Fruit fly (Drosophila melanogaster) whole organism, wandering third instar larva: ENCODE measurements around the gene CG42780.

ENCODE experiments used
- Abd-B ChIP-seq: fragments of >200 bp; optimal IDR thresholded peaks from 2 replicates; lab custom pipeline; 2017; ENCODE audit warnings: missing biosample characterization, missing genetic modification characterization
- CG32264 ChIP-seq: fragments of 200-800 bp; sonication (Bioruptor generic); optimal IDR thresholded peaks from 2 replicates; lab custom pipeline; 2016; ENCODE audit warnings: missing biosample characterization, missing genetic modification characterization
- CG9705 ChIP-seq: fragments of 200-800 bp; sonication (Bioruptor generic); optimal IDR thresholded peaks from 2 replicates; lab custom pipeline; 2018; ENCODE audit warnings: missing biosample characterization, mild to moderate bottlenecking, missing genetic modification characterization
- Dfd ChIP-seq: fragments of >200 bp; optimal IDR thresholded peaks from 2 replicates; lab custom pipeline; 2017; ENCODE audit warnings: missing biosample characterization, missing genetic modification characterization
- Dif ChIP-seq: fragments of 200-275, 200-300 bp; sonication (Bioruptor generic); optimal IDR thresholded peaks from 2 replicates; lab custom pipeline; 2018; ENCODE audit warnings: missing biosample characterization, missing genetic modification characterization; ENCODE audit not compliant: partially characterized antibody
- GATAd ChIP-seq: sonication (Bioruptor generic); optimal IDR thresholded peaks from 2 replicates; lab custom pipeline; 2016; ENCODE audit warnings: missing biosample characterization, missing genetic modification characterization
- HLH106 ChIP-seq: fragments of 200-800 bp; optimal IDR thresholded peaks from 3 replicates; lab custom pipeline; 2019; ENCODE audit warnings: missing biosample characterization, mild to moderate bottlenecking, missing genetic modification characterization, moderate library complexity
- Hr78 ChIP-seq: fragments of >200 bp; optimal IDR thresholded peaks from 2 replicates; lab custom pipeline; 2017; ENCODE audit warnings: missing biosample characterization, missing genetic modification characterization
- Hr83 ChIP-seq: fragments of 200-300 bp; sonication (Bioruptor generic); optimal IDR thresholded peaks from 2 replicates; lab custom pipeline; 2016; ENCODE audit warnings: missing biosample characterization, mild to moderate bottlenecking, missing genetic modification characterization, moderate library complexity; ENCODE audit not compliant: poor library complexity, severe bottlenecking
- Jra ChIP-seq: sonication (Bioruptor generic); optimal IDR thresholded peaks from 2 replicates; lab custom pipeline; 2016; ENCODE audit warnings: missing biosample characterization, missing genetic modification characterization
- Myc ChIP-seq: fragments of >200 bp; optimal IDR thresholded peaks from 2 replicates; lab custom pipeline; 2017
- N ChIP-seq: fragments of >200 bp; optimal IDR thresholded peaks from 2 replicates; lab custom pipeline; 2018; ENCODE audit warnings: missing biosample characterization, missing external identifiers, missing genetic modification characterization
- Rel ChIP-seq, 2 experiments: fragments of 200-800 bp; sonication (Bioruptor generic) in 1 of 2; optimal IDR thresholded peaks; 2 replicates in 1 of 2; 3 replicates in 1 of 2; lab custom pipeline; 2016 to 2019; ENCODE audit warnings: mild to moderate bottlenecking in 2 of 2, missing biosample characterization in 2 of 2, missing genetic modification characterization in 2 of 2, moderate library complexity in 1 of 2
- Sp1 ChIP-seq: fragments of 200-800 bp; sonication (Bioruptor generic); optimal IDR thresholded peaks from 3 replicates; lab custom pipeline; 2019; ENCODE audit warnings: missing biosample characterization, mild to moderate bottlenecking, missing genetic modification characterization, moderate library complexity
- Vsx2 ChIP-seq: fragments of 200-300, 225-300 bp; sonication (Bioruptor generic); optimal IDR thresholded peaks from 2 replicates; lab custom pipeline; 2018; ENCODE audit warnings: missing biosample characterization, missing genetic modification characterization; ENCODE audit not compliant: partially characterized antibody
- brk ChIP-seq: fragments of 200-800 bp; sonication (Bioruptor generic); optimal IDR thresholded peaks from 2 replicates; lab custom pipeline; 2016; ENCODE audit warnings: missing biosample characterization, mild to moderate bottlenecking, missing genetic modification characterization
- dl ChIP-seq, 2 experiments: fragments of 175-275, 200-275 bp in 1 of 2; fragments of 200-275 bp in 1 of 2; sonication (Bioruptor generic); optimal IDR thresholded peaks; lab custom pipeline; 2018; ENCODE audit warnings: mild to moderate bottlenecking in 2 of 2, missing biosample characterization in 2 of 2, missing genetic modification characterization in 2 of 2, moderate library complexity in 2 of 2; ENCODE audit not compliant: partially characterized antibody in 2 of 2, insufficient read depth in 1 of 2
- ey ChIP-seq: fragments of 200-800 bp; sonication (Bioruptor generic); optimal IDR thresholded peaks from 2 replicates; lab custom pipeline; 2016; ENCODE audit warnings: missing biosample characterization, missing genetic modification characterization
- foxo ChIP-seq, 2 experiments: fragments of 200-800 bp; sonication (Bioruptor generic); optimal IDR thresholded peaks; 2 replicates in 1 of 2; 3 replicates in 1 of 2; lab custom pipeline; 2016 to 2017; ENCODE audit warnings: missing biosample characterization in 2 of 2, missing genetic modification characterization in 2 of 2
- fru ChIP-seq: fragments of 200-800 bp; sonication (Bioruptor generic); optimal IDR thresholded peaks from 3 replicates; lab custom pipeline; 2016; ENCODE audit warnings: missing biosample characterization, mild to moderate bottlenecking, missing genetic modification characterization
- h ChIP-seq: fragments of 200-800 bp; sonication (Bioruptor generic); optimal IDR thresholded peaks from 3 replicates; lab custom pipeline; 2016; ENCODE audit warnings: missing biosample characterization, mild to moderate bottlenecking, missing genetic modification characterization
- jim ChIP-seq: fragments of 175-275, 200-325 bp; sonication (Bioruptor generic); optimal IDR thresholded peaks from 2 replicates; lab custom pipeline; 2016; ENCODE audit warnings: missing biosample characterization, mild to moderate bottlenecking, missing genetic modification characterization
- lola ChIP-seq: fragments of >200 bp; optimal IDR thresholded peaks from 2 replicates; lab custom pipeline; 2017; ENCODE audit warnings: missing biosample characterization, missing genetic modification characterization
- pan ChIP-seq: fragments of >200 bp; optimal IDR thresholded peaks from 2 replicates; lab custom pipeline; 2017
- psq ChIP-seq: fragments of 200-800 bp; sonication (Bioruptor generic); optimal IDR thresholded peaks from 3 replicates; lab custom pipeline; 2017; ENCODE audit warnings: missing biosample characterization, mild to moderate bottlenecking, missing genetic modification characterization, moderate library complexity
- rgr ChIP-seq: fragments of 200-800 bp; sonication (Bioruptor generic); optimal IDR thresholded peaks from 3 replicates; lab custom pipeline; 2016; ENCODE audit warnings: missing biosample characterization, mild to moderate bottlenecking, missing genetic modification characterization
- sage ChIP-seq: fragments of 200-800 bp; sonication (Bioruptor generic); optimal IDR thresholded peaks from 2 replicates; lab custom pipeline; 2016; ENCODE audit warnings: missing biosample characterization, mild to moderate bottlenecking, missing genetic modification characterization
- sv ChIP-seq: fragments of 200-800 bp; sonication (Bioruptor generic); optimal IDR thresholded peaks from 3 replicates; lab custom pipeline; 2016; ENCODE audit warnings: missing biosample characterization, missing genetic modification characterization
- tai ChIP-seq: sonication (Bioruptor generic); optimal IDR thresholded peaks from 2 replicates; lab custom pipeline; 2016; ENCODE audit warnings: missing biosample characterization, missing genetic modification characterization
- usp ChIP-seq: fragments of >200 bp; optimal IDR thresholded peaks from 2 replicates; lab custom pipeline; 2017; ENCODE audit warnings: missing biosample characterization, missing genetic modification characterization
- woc ChIP-seq: sonication (Bioruptor generic); optimal IDR thresholded peaks from 2 replicates; lab custom pipeline; 2016; ENCODE audit warnings: missing biosample characterization, mild to moderate bottlenecking, missing genetic modification characterization

The CG42780 gene

DNA sequence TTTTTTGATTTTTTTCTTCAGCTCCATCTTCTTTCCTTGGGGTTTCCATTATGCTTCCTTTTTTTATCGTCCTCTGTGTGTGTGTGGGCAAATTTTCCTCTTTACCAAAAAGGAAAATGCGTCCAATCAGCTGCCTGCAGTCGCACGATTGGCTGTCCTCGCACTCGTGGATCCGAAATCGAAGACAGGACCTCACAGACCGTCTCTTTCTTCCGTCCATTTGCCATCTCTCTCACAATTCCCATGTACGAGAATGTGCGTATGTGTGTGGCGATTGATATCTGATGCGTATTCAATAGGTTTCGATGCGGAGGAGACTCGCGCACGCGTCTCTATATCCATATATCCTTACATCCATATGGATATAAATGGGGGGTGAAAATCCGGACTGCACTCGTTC lies 36.4 kb upstream of the CG42780 start:
- TF ChIP-seq jim (GFP tag; lab: Kevin White, UChicago) (no peak), Myc (lab: Kevin White, UChicago) (no peak), psq (GFP tag; lab: Kevin White, UChicago) (no peak), usp (no peak), Dfd (GFP tag; lab: Kevin White, UChicago) (no peak), woc (GFP tag; lab: Kevin White, UChicago) (no peak), CG9705 (no peak), fru (no peak), h (no peak), rgr (GFP tag; lab: Kevin White, UChicago) (no peak), sage (no peak), Sp1 (no peak), Hr78 (GFP tag; lab: Kevin White, UChicago) (no peak), N (GFP tag; lab: Kevin White, UChicago) (no peak), Jra (GFP tag; lab: Kevin White, UChicago) (no peak)

DNA sequence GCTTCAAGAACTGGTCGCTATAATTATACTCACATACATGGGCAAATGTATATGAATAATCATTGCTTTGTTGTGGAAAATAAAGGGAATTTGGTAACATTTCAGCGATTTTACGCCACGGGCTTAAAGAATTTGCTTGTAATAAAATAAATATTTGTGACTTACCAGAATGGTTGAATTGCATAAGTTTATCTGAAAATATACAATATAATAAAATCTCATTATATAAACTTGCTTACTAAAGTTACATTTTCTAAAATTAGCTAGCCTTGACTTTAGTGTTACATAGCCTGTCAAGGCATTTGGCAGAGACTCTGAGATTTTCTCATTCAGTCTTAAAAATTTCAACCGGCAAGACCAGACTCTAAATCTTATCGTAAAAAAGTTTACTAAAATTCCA lies 26.5 kb upstream of the CG42780 start, which contains the start of gene CG1999:
Gene CG1999, plus strand, starts transcription at position 301 of the 400 bp plus-strand sequence.
- TF ChIP-seq usp (no peak), sv (no peak), Sp1 (no peak), jim (GFP tag; lab: Kevin White, UChicago) (no peak), HLH106 (tag; lab: Kevin White, UChicago) (no peak), Myc (lab: Kevin White, UChicago) (no peak), tai (GFP tag; lab: Kevin White, UChicago) (no peak), foxo (GFP tag; optimal IDR thresholded peaks at IDR 0.05; lab: Kevin White, UChicago) (no peak), rgr (GFP tag; lab: Kevin White, UChicago) (no peak)

DNA sequence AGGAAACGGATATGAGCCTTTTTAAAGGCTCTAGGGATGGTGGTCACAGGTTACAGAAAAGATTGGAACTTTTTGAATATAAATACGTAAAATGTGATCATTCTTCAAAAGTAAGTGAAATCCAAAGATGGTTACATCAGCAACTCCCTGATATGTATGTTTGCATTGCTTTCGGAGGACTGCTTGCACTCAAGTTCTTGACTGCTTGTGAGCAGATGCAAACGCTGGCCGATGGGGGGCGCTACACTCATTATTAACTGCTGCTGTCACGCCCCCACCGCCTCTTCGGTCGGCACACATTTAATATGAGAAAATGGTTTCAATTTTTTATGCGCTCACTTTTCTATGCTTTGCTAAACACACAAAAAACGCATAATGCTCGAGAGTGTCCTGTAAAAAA lies 18.0 kb upstream of the CG42780 start:
- no peak for TF ChIP-seq psq (GFP tag; lab: Kevin White, UChicago)

- TF ChIP-seq pan (lab: Kevin White, UChicago) (no peak), Myc (lab: Kevin White, UChicago) (no peak), tai (GFP tag; lab: Kevin White, UChicago) (no peak)
These were observed 15.4 kb upstream of the CG42780 start, which contains the start of gene CG15034 for dm6 chrX:7347406-7347805. Gene CG15034, minus strand, starts transcription at chrX:7347506.

DNA sequence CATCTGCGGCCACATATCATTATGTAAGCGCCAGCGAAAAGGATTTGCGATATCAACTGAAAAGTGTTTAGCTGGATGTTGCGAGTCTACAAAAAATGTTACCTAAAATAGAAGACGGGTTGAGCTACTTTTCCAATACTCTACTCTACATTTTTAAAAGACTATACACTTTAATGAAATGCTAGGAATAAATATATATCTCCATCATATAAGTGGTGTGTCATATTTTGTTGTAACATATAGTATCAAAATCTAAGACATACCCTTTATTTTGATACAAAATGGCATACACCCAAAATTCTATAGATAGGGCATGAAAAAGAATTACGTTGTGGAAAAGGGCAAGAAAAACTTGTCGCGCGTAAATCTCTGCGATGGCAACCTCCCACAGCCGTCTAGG lies 11.0 kb upstream of the CG42780 start:
- TF ChIP-seq rgr (GFP tag; lab: Kevin White, UChicago) (no peak), dl (GFP tag; optimal IDR thresholded peaks at IDR 0.05; lab: Kevin White, UChicago; ENCODE audit: insufficient read depth in 1 of 2, partially characterized antibody in 2 of 2) (no peak), Vsx2 (GFP tag; lab: Kevin White, UChicago) (no peak), Dfd (GFP tag; lab: Kevin White, UChicago) (no peak), N (GFP tag; lab: Kevin White, UChicago) (no peak), psq (GFP tag; lab: Kevin White, UChicago) (no peak), h (no peak), Sp1 (no peak), Hr83 (GFP tag; lab: Kevin White, UChicago) (no peak), Abd-B (GFP tag; lab: Kevin White, UChicago) (no peak), Dif (GFP tag; lab: Kevin White, UChicago) (no peak), CG32264 (GFP tag; lab: Kevin White, UChicago) (no peak), Rel (GFP tag; optimal IDR thresholded peaks at IDR 0.05; lab: Kevin White, UChicago) (no peak), Rel (tag; optimal IDR thresholded peaks at IDR 0.05; lab: Kevin White, UChicago) (no peak), ey (GFP tag; lab: Kevin White, UChicago) (no peak), lola (GFP tag; lab: Kevin White, UChicago) (no peak), usp (no peak)

DNA sequence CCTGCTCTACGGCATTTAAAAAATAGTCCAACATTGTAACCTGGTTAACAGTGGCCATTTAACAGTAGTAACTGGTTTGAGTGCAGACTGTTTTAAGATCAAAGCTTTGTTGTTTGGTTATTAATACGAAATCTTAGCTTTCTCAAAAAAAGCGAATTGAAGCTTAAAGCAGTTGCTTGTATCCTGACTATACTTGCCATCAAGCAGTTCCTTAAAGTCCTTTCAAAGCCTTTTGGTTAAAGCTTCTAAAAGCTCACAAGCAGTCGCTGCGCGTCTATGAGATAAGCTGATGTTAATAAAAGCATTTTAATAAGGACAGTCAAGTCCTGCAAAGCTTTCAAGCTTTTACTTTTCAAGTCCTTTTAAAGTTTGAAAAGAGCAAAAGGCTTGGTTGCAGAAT lies 8.7 kb upstream of the CG42780 start:
- TF ChIP-seq fru (peak; percentile 42), tai (GFP tag; lab: Kevin White, UChicago) (no peak), brk (GFP tag; lab: Kevin White, UChicago) (peak; percentile 39), Dif (GFP tag; lab: Kevin White, UChicago) (no peak), Rel (GFP tag; optimal IDR thresholded peaks at IDR 0.05; lab: Kevin White, UChicago) (no peak), Rel (tag; optimal IDR thresholded peaks at IDR 0.05; lab: Kevin White, UChicago) (no peak), GATAd (GFP tag; lab: Kevin White, UChicago) (no peak), Sp1 (no peak), psq (GFP tag; lab: Kevin White, UChicago) (no peak), pan (lab: Kevin White, UChicago) (no peak)
- TF ChIP-seq, all 38 proteins: peak for 2
